Worm (Caenorhabditis elegans): ENCODE measurements around the gene amph-1.
A peak's percentile ranks its signal among the peaks of the same experiment; 100 is the strongest.

The amph-1 gene

DNA sequence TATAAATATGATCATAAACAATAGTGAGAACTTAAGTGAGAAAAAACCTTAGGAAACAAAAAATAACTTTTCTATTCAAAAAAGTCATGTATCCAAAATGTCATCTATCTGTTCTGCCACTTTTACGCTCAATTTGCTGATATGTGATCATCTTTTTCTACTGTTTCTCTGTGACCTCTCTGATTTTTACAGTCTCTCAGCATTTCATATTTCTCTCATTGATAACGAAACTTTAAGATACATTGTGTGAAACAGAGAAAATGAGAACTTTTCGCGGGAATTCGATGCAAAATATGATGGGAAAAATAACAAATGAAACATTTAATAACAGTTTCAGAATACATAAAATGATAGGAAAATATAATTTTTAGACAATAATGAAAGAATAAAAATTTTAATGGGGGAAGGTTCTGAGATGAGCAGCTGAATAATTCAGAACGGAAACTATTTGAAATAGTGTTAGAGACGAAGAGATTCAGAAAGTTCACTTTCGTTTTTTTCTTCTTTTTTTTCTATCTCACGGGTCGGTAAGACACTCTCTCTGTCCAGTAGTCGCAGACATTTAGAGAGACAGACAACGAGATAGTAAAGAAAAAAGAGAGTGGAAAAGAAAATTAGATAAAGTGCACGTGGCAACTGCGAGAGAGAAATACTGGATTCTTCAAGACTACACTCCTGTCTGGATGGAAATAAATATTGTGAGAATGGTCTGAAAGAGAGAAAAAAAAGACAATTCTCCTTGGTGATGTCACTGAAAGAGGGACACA is 29.7 kb upstream of the amph-1 start:
- TF ChIP-seq ztf-18 (tag; optimal IDR thresholded peaks at IDR 0.05): no peak
- TF ChIP-seq hmg-1.2 (GFP tag; IDR thresholded peaks at IDR 0.05): peak; percentile 80
- peak; percentile 80 for TF ChIP-seq lin-40 (tag; optimal IDR thresholded peaks at IDR 0.05)
- TF ChIP-seq snpc-1.3 (tag; optimal IDR thresholded peaks at IDR 0.05; ENCODE audit: insufficient read depth): no peak
- no peak for TF ChIP-seq unc-62 (GFP tag; optimal IDR thresholded peaks at IDR 0.05)
- no peak for TF ChIP-seq F57A8.1 (GFP tag; optimal IDR thresholded peaks at IDR 0.05)
- TF ChIP-seq die-1 (tag; optimal IDR thresholded peaks at IDR 0.05): no peak
- no peak for TF ChIP-seq F10E7.11 (tag; optimal IDR thresholded peaks at IDR 0.05)
- TF ChIP-seq F55B11.4 (tag; optimal IDR thresholded peaks at IDR 0.05; ENCODE audit: borderline replicate concordance, insufficient read depth): no peak
- TF ChIP-seq athp-1 (tag; optimal IDR thresholded peaks at IDR 0.05): no peak
- peak; percentile 15 for TF ChIP-seq lin-54 (GFP tag; optimal IDR thresholded peaks at IDR 0.05)
- no peak for TF ChIP-seq ceh-58 (GFP tag; IDR thresholded peaks at IDR 0.05)
- no peak for TF ChIP-seq unc-130 (GFP tag; optimal IDR thresholded peaks at IDR 0.05)
- peak; percentile 55 for TF ChIP-seq ceh-27 (GFP tag; optimal IDR thresholded peaks at IDR 0.05)
- TF ChIP-seq F22D6.2 (tag; optimal IDR thresholded peaks at IDR 0.05): no peak
- TF ChIP-seq ceh-40 (GFP tag; IDR thresholded peaks at IDR 0.05): no peak
- TF ChIP-seq K11D2.4 (GFP tag; IDR thresholded peaks at IDR 0.05): peak; percentile 71; the same call in 1 of the 2 replicates
- TF ChIP-seq K12H6.12 (tag; optimal IDR thresholded peaks at IDR 0.05): peak; percentile 29
- TF ChIP-seq pha-4 (tag; optimal IDR thresholded peaks at IDR 0.05): no peak
- TF ChIP-seq attf-3 (GFP tag; conservative IDR thresholded peaks at IDR 0.05): no peak
- no peak for TF ChIP-seq tbx-9 (tag; optimal IDR thresholded peaks at IDR 0.05; ENCODE audit: borderline replicate concordance)
- TF ChIP-seq ztf-25 (GFP tag; IDR thresholded peaks at IDR 0.05): no peak
- no peak for TF ChIP-seq Y79H2A.3 (GFP tag; conservative IDR thresholded peaks at IDR 0.05)
- TF ChIP-seq let-607 (tag; optimal IDR thresholded peaks at IDR 0.05): peak in 1 of 2 experiments; percentile 69
- no peak for TF ChIP-seq egl-18 (GFP tag; IDR thresholded peaks at IDR 0.05)
- 0 out of 2 replicates have a peak, but pooled peaks have one; percentile 35 for TF ChIP-seq egl-44 (GFP tag; IDR thresholded peaks at IDR 0.05)
- TF ChIP-seq nhr-80 (tag; optimal IDR thresholded peaks at IDR 0.05): peak; percentile 79
- TF ChIP-seq ztf-26 (tag; optimal IDR thresholded peaks at IDR 0.05): no peak
- TF ChIP-seq F49E8.2 (tag; optimal IDR thresholded peaks at IDR 0.05; ENCODE audit: insufficient read depth): no peak
- no peak for TF ChIP-seq hrde-1 (tag; optimal IDR thresholded peaks at IDR 0.05; ENCODE audit: borderline replicate concordance)
- TF ChIP-seq nhr-120 (GFP tag; IDR thresholded peaks at IDR 0.05): no peak
- peak; percentile 68 for TF ChIP-seq attf-5 (GFP tag; optimal IDR thresholded peaks at IDR 0.05)
- TF ChIP-seq lag-1 (GFP tag; IDR thresholded peaks at IDR 0.05): no peak
- TF ChIP-seq zfh-2 (GFP tag; conservative IDR thresholded peaks at IDR 0.05): no peak
- TF ChIP-seq sdz-38 (tag; optimal IDR thresholded peaks at IDR 0.05): no peak
- no peak for TF ChIP-seq mxl-1 (tag; optimal IDR thresholded peaks at IDR 0.05)
- no peak for TF ChIP-seq ZK185.1 (tag; optimal IDR thresholded peaks at IDR 0.05; ENCODE audit: poor library complexity, severe bottlenecking)
- no peak for TF ChIP-seq bed-1 (GFP tag; IDR thresholded peaks at IDR 0.05)
- no peak for TF ChIP-seq atf-7 (tag; optimal IDR thresholded peaks at IDR 0.05)
- no peak for TF ChIP-seq akir-1 (GFP tag; optimal IDR thresholded peaks at IDR 0.05)
- TF ChIP-seq lin-26 (GFP tag; IDR thresholded peaks at IDR 0.05): no peak
- TF ChIP-seq lin-35 (GFP tag; optimal IDR thresholded peaks at IDR 0.05): no peak
- no peak for TF ChIP-seq Y95B8A.8 (GFP tag; IDR thresholded peaks at IDR 0.05)
- TF ChIP-seq egrh-3 (GFP tag; IDR thresholded peaks at IDR 0.05): no peak
- TF ChIP-seq chd-7 (tag; optimal IDR thresholded peaks at IDR 0.05): peak; percentile 42
- no peak for TF ChIP-seq lsl-1 (GFP tag; optimal IDR thresholded peaks at IDR 0.05)
- peak; percentile 62 for TF ChIP-seq C06A6.2 (GFP tag; conservative IDR thresholded peaks at IDR 0.05)

Data from whole organism, young adult.